Worm (Caenorhabditis elegans) whole organism, L3 larva: ENCODE data around the gene C18D11.9.

Experiments
- R02D3.7 ChIP-seq: fragments of 150-350 bp; optimal IDR thresholded peaks from 2 replicates; lab custom pipeline; 2014; ENCODE audit warnings: missing biosample characterization, missing genetic modification characterization
- ZK546.5 ChIP-seq: sonication (generic microtip); optimal IDR thresholded peaks from 2 replicates; lab custom pipeline; 2017; ENCODE audit warnings: missing biosample characterization, missing genetic modification characterization
- aly-2 ChIP-seq: fragments of 150-350 bp; optimal IDR thresholded peaks from 2 replicates; lab custom pipeline; 2014; ENCODE audit warnings: missing biosample characterization, missing genetic modification characterization
- ama-1 ChIP-seq: fragments of 150-350 bp; optimal IDR thresholded peaks from 2 replicates; lab custom pipeline; 2018
- ceh-16 ChIP-seq: sonication (generic microtip); optimal IDR thresholded peaks from 2 replicates; lab custom pipeline; 2017; ENCODE audit warnings: missing biosample characterization, missing genetic modification characterization
- ceh-28 ChIP-seq: fragments of 150-350 bp; optimal IDR thresholded peaks from 2 replicates; lab custom pipeline; 2014; ENCODE audit warnings: missing biosample characterization, missing genetic modification reagents, missing genetic modification characterization
- ceh-82 ChIP-seq: fragments of 150-350 bp; optimal IDR thresholded peaks from 2 replicates; lab custom pipeline; 2014; ENCODE audit warnings: missing biosample characterization, missing genetic modification characterization
- ceh-9 ChIP-seq: sonication (generic microtip); optimal IDR thresholded peaks from 2 replicates; lab custom pipeline; 2018; ENCODE audit warnings: missing biosample characterization, missing genetic modification characterization
- daf-12 ChIP-seq: fragments of 150-350 bp; optimal IDR thresholded peaks from 2 replicates; lab custom pipeline; 2014; ENCODE audit warnings: missing biosample characterization, missing genetic modification reagents, missing genetic modification characterization
- egl-27 ChIP-seq: sonication (generic microtip); optimal IDR thresholded peaks from 4 replicates; lab custom pipeline; 2017; ENCODE audit warnings: missing biosample characterization, missing genetic modification reagents, missing genetic modification characterization
- egl-5 ChIP-seq: fragments of 150-350 bp; optimal IDR thresholded peaks from 2 replicates; lab custom pipeline; 2017; ENCODE audit warnings: missing biosample characterization, missing genetic modification reagents, missing genetic modification characterization, inconsistent platforms
- elt-1 ChIP-seq: fragments of 150-350 bp; optimal IDR thresholded peaks from 2 replicates; lab custom pipeline; 2014; ENCODE audit warnings: missing biosample characterization, missing genetic modification characterization
- elt-2 ChIP-seq: sonication (generic microtip); optimal IDR thresholded peaks from 2 replicates; lab custom pipeline; 2016; ENCODE audit warnings: missing genetic modification reagents, mild to moderate bottlenecking, missing genetic modification characterization, missing compliant biosample characterization
- elt-3 ChIP-seq, 3 experiments: fragments of 150-350 bp in 1 of 3; sonication (generic microtip) in 2 of 3; optimal IDR thresholded peaks; 2 replicates in 2 of 3; 4 replicates in 1 of 3; lab custom pipeline; 2014 to 2017; ENCODE audit warnings: missing biosample characterization in 3 of 3, missing genetic modification characterization in 3 of 3
- eor-1 ChIP-seq, 2 experiments: fragments of 150-350 bp; optimal IDR thresholded peaks; 2 replicates each; lab custom pipeline; 2014 to 2018; ENCODE audit warnings: missing biosample characterization in 2 of 2, missing genetic modification characterization in 2 of 2
- fkh-10 ChIP-seq: sonication (generic microtip); optimal IDR thresholded peaks from 2 replicates; lab custom pipeline; 2017; ENCODE audit warnings: missing biosample characterization, missing genetic modification reagents, missing genetic modification characterization
- fkh-2 ChIP-seq: fragments of 150-350 bp; optimal IDR thresholded peaks from 2 replicates; lab custom pipeline; 2014; ENCODE audit warnings: missing biosample characterization, missing genetic modification reagents, missing genetic modification characterization
- fos-1 ChIP-seq: fragments of 150-350 bp; optimal IDR thresholded peaks from 2 replicates; lab custom pipeline; 2014; ENCODE audit warnings: missing biosample characterization, missing genetic modification characterization
- hmg-11 ChIP-seq: sonication (generic microtip); optimal IDR thresholded peaks from 2 replicates; lab custom pipeline; 2016; ENCODE audit warnings: missing genetic modification characterization, missing compliant biosample characterization
- jun-1 ChIP-seq: fragments of 150-350 bp; optimal IDR thresholded peaks from 2 replicates; lab custom pipeline; 2014; ENCODE audit warnings: missing biosample characterization, missing genetic modification reagents, missing genetic modification characterization
- lin-15B ChIP-seq: fragments of 150-350 bp; optimal IDR thresholded peaks from 2 replicates; lab custom pipeline; 2014; ENCODE audit warnings: missing biosample characterization, missing genetic modification characterization
- lin-39 ChIP-seq: fragments of 150-350 bp; optimal IDR thresholded peaks from 2 replicates; lab custom pipeline; 2018; ENCODE audit warnings: missing biosample characterization, missing genetic modification reagents, missing genetic modification characterization
- lsy-12 ChIP-seq: sonication (generic microtip); optimal IDR thresholded peaks from 2 replicates; lab custom pipeline; 2016; ENCODE audit warnings: mild to moderate bottlenecking, missing genetic modification characterization, missing compliant biosample characterization
- mdl-1 ChIP-seq: fragments of 150-350 bp; optimal IDR thresholded peaks from 2 replicates; lab custom pipeline; 2014; ENCODE audit warnings: missing biosample characterization, missing genetic modification characterization
- mml-1 ChIP-seq: fragments of 150-350 bp; sonication (generic microtip); optimal IDR thresholded peaks from 3 replicates; lab custom pipeline; 2014; ENCODE audit warnings: missing biosample characterization, missing genetic modification characterization
- nfya-1 ChIP-seq: sonication (generic microtip); optimal IDR thresholded peaks from 2 replicates; lab custom pipeline; 2017; ENCODE audit warnings: missing genetic modification characterization, mild to moderate bottlenecking, missing compliant biosample characterization, antibody characterized with exemption, moderate library complexity; ENCODE audit not compliant: insufficient read depth
- nhr-11 ChIP-seq: fragments of 150-350 bp; optimal IDR thresholded peaks from 2 replicates; lab custom pipeline; 2014; ENCODE audit warnings: missing biosample characterization, missing genetic modification characterization
- nhr-12 ChIP-seq: fragments of 150-350 bp; optimal IDR thresholded peaks from 2 replicates; lab custom pipeline; 2014; ENCODE audit warnings: missing biosample characterization, missing genetic modification characterization
- nhr-237 ChIP-seq: fragments of 150-350 bp; optimal IDR thresholded peaks from 2 replicates; lab custom pipeline; 2014; ENCODE audit warnings: missing biosample characterization, missing genetic modification characterization
- nhr-25 ChIP-seq: sonication (generic microtip); optimal IDR thresholded peaks from 2 replicates; lab custom pipeline; 2017; ENCODE audit warnings: missing biosample characterization, missing genetic modification characterization
- nhr-28 ChIP-seq: fragments of 150-350 bp; optimal IDR thresholded peaks from 2 replicates; lab custom pipeline; 2014; ENCODE audit warnings: missing biosample characterization, missing genetic modification characterization
- nhr-43 ChIP-seq: sonication (generic microtip); optimal IDR thresholded peaks from 2 replicates; lab custom pipeline; 2016; ENCODE audit warnings: mild to moderate bottlenecking, missing genetic modification characterization, missing compliant biosample characterization; ENCODE audit not compliant: poor library complexity, severe bottlenecking
- nhr-67 ChIP-seq: fragments of 150-350 bp; optimal IDR thresholded peaks from 2 replicates; lab custom pipeline; 2014; ENCODE audit warnings: missing biosample characterization, missing genetic modification characterization
- nhr-76 ChIP-seq: fragments of 150-350 bp; sonication (generic microtip); optimal IDR thresholded peaks from 5 replicates; lab custom pipeline; 2014; ENCODE audit warnings: missing biosample characterization, missing genetic modification characterization
- nhr-77 ChIP-seq: fragments of 150-350 bp; optimal IDR thresholded peaks from 2 replicates; lab custom pipeline; 2014; ENCODE audit warnings: missing biosample characterization, missing genetic modification characterization
- pha-4 ChIP-seq: fragments of 150-350 bp; optimal IDR thresholded peaks from 2 replicates; lab custom pipeline; 2014; ENCODE audit warnings: missing biosample characterization, missing genetic modification reagents, missing genetic modification characterization
- pqm-1 ChIP-seq: fragments of 150-350 bp; optimal IDR thresholded peaks from 2 replicates; lab custom pipeline; 2017; ENCODE audit warnings: missing biosample characterization, missing genetic modification characterization, inconsistent platforms
- sea-2 ChIP-seq: fragments of 150-350 bp; sonication (generic microtip); optimal IDR thresholded peaks from 4 replicates; lab custom pipeline; 2014; ENCODE audit warnings: missing biosample characterization, missing genetic modification reagents, missing genetic modification characterization
- skn-1 ChIP-seq: fragments of 150-350 bp; optimal IDR thresholded peaks from 2 replicates; lab custom pipeline; 2014; ENCODE audit warnings: missing biosample characterization, missing genetic modification characterization
- snpc-4 ChIP-seq: fragments of 150-350 bp; optimal IDR thresholded peaks from 2 replicates; lab custom pipeline; 2014; ENCODE audit warnings: missing biosample characterization, missing genetic modification characterization
- tbx-2 ChIP-seq: sonication (generic microtip); optimal IDR thresholded peaks from 2 replicates; lab custom pipeline; 2016; ENCODE audit warnings: mild to moderate bottlenecking, missing genetic modification characterization, missing compliant biosample characterization
- unc-39 ChIP-seq: sonication (generic microtip); optimal IDR thresholded peaks from 4 replicates; lab custom pipeline; 2017; ENCODE audit warnings: missing biosample characterization, missing genetic modification characterization
- unc-62 ChIP-seq: fragments of 150-350 bp; sonication (generic microtip); optimal IDR thresholded peaks from 4 replicates; lab custom pipeline; 2014; ENCODE audit warnings: missing biosample characterization, missing genetic modification reagents, missing genetic modification characterization
- zag-1 ChIP-seq: fragments of 150-350 bp; optimal IDR thresholded peaks from 2 replicates; lab custom pipeline; 2014; ENCODE audit warnings: missing biosample characterization, missing genetic modification characterization
- ztf-11 ChIP-seq: fragments of 150-350 bp; optimal IDR thresholded peaks from 2 replicates; lab custom pipeline; 2014; ENCODE audit warnings: missing biosample characterization, missing genetic modification characterization
- ztf-4 ChIP-seq: fragments of 150-350 bp; optimal IDR thresholded peaks from 2 replicates; lab custom pipeline; 2014; ENCODE audit warnings: missing biosample characterization, missing genetic modification characterization

C18D11.9 gene

DNA sequence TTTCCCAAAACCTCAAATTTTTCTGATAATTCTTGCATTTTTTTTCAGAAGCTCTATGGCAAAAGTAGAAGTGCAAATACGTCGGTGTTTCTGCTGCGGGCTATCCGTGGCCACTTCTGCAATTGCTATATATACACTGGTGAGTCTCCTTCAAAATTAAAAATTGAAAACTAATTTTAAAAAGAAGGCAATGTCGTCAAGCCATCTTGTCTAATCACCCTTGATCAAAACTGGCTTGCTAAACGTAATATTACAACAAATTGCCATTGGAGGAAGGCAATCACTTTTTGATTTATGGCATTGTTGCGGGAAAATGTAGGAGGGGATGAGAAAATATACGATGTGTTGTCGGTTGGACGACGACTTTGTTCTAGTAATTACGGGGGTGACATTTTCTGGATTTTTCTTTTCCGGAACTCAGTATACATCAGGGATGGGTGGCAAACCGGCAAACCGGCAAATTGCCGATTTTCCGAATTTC lies 7.6 kb downstream of the C18D11.9 start, which contains the start of gene C18D11.1:
TSS of gene C18D11.1 (plus strand) at position 51 of the 481 bp plus-strand sequence.
- TF ChIP-seq nhr-25 (tag; lab: Kevin White, UChicago) (peak; percentile 67), zag-1 (tag; lab: Kevin White, UChicago) (no peak)

DNA sequence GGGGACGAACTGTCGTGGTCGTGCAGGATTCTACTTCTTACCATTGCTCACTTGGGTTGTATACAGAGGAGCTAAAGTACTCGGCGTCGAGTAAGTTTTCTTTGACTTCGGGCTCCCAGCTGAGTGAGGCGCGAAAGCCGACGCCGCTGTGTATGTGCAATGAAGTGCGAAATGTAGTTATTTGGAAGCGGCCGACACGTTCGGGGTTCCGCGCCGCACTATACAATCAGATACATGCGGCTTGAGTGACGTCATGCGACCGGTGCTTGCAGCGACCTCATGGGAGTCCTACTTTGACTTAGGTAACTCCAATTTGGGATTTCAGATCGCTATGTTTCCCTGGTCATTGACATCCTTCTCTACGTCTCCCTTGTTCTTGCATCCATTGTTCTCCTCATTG lies 8.9 kb downstream of the C18D11.9 start:
- no peak for TF ChIP-seq nhr-12 (tag; lab: Kevin White, UChicago)
- peak; percentile 61 for TF ChIP-seq snpc-4 (tag; lab: Kevin White, UChicago)

DNA sequence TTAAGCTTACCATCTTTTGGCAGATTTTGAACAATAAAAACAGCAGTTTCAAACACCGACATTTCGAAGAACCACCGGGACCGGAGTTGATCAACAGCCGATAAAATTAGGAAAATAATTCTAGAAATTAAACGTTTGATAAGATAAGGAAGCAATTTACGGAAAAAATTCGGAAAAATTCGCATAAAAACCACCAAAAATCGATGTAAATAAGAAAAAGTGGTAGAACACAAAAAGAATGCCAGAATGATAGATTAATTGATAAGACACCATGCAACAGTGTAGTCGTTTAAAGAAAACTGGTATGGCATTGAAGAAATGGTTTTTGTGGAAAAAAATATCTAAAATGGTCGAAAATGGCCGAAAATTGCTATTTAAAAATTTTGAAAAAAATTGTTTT lies 13.5 kb downstream of the C18D11.9 start, which contains the start of gene maa-1:
TSS of gene maa-1 (minus strand) at position 120 of the 400 bp plus-strand sequence.
- TF ChIP-seq lin-15B (tag; lab: Kevin White, UChicago) = no peak
- no peak for TF ChIP-seq elt-1 (tag; lab: Kevin White, UChicago)
- TF ChIP-seq lsy-12 (tag; lab: Kevin White, UChicago) = no peak
- peak; percentile 89 for TF ChIP-seq elt-2 (tag; lab: Kevin White, UChicago)
- peak; percentile 78 for TF ChIP-seq pqm-1
- TF ChIP-seq mml-1 = no peak
- TF ChIP-seq ceh-28 (tag; lab: Kevin White, UChicago) = peak; percentile 7
- TF ChIP-seq egl-5 = no peak
- no peak for TF ChIP-seq aly-2 (tag; lab: Kevin White, UChicago)
- TF ChIP-seq mdl-1 = no peak
- peak; percentile 68 for TF ChIP-seq pha-4 (tag; lab: Kevin White, UChicago)
- TF ChIP-seq, all 47 proteins: peak for 4

DNA sequence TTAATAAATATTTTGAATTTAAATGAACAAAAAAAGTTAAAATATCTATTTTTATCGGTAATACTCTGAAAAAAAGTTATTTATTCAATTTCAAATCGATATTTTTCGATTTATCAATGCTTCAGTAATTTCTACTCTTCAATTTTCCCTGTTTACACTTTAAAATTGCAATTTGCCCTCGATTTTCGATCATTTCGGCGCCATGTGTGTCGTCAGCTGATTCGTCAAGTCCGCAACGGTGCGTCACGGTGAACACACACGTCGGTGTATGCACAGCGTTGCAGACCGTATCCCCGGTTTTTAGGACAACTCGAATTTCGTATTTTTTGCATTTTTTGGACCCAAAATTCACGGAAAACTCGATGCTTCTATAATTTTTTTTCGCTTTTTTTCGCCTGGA lies 14.3 kb downstream of the C18D11.9 start, which contains the start of gene C18D11.3:
TSS of gene C18D11.3 (plus strand) at position 189 of the 400 bp plus-strand sequence.
- TF ChIP-seq fos-1 (tag; lab: Kevin White, UChicago) = no peak
- peak; percentile 15 for TF ChIP-seq elt-1 (tag; lab: Kevin White, UChicago)
- TF ChIP-seq ceh-82 (tag; lab: Kevin White, UChicago) = no peak
- peak; percentile 66 for TF ChIP-seq skn-1 (tag; lab: Kevin White, UChicago)
- no peak for TF ChIP-seq ceh-9 (tag; lab: Kevin White, UChicago)
- TF ChIP-seq nhr-67 (tag; lab: Kevin White, UChicago) = no peak
- no peak for TF ChIP-seq nhr-28 (tag; lab: Kevin White, UChicago)
- peak; percentile 50 for TF ChIP-seq ceh-28 (tag; lab: Kevin White, UChicago)
- no peak for TF ChIP-seq ztf-4 (tag; lab: Kevin White, UChicago)
- TF ChIP-seq tbx-2 (tag; lab: Kevin White, UChicago) = peak; percentile 17
- peak; percentile 97 for TF ChIP-seq nfya-1 (tag; lab: Kevin White, UChicago)
- TF ChIP-seq mml-1 = no peak
- TF ChIP-seq eor-1 (tag; optimal IDR thresholded peaks at IDR 0.05; lab: Kevin White, UChicago) = no peak
- peak; percentile 86 for TF ChIP-seq elt-2 (tag; lab: Kevin White, UChicago)
- TF ChIP-seq jun-1 (tag; lab: Kevin White, UChicago) = peak; percentile 66
- TF ChIP-seq ceh-16 (tag; lab: Kevin White, UChicago) = no peak
- TF ChIP-seq nhr-237 = no peak
- peak; percentile 93 for TF ChIP-seq nhr-25 (tag; lab: Kevin White, UChicago)
- TF ChIP-seq ama-1 (lab: Kevin White, UChicago) = peak; percentile 1
- no peak for TF ChIP-seq unc-39
- TF ChIP-seq hmg-11 = peak; percentile 67
- TF ChIP-seq sea-2 (GFP tag; lab: Kevin White, UChicago) = peak; percentile 49
- TF ChIP-seq mdl-1 = no peak
- TF ChIP-seq nhr-76 (tag; lab: Kevin White, UChicago) = no peak
- TF ChIP-seq lin-15B (tag; lab: Kevin White, UChicago) = peak; percentile 92
- TF ChIP-seq egl-27 (tag; lab: Kevin White, UChicago) = no peak
- TF ChIP-seq lin-39 (tag; lab: Kevin White, UChicago) = peak; percentile 92
- TF ChIP-seq nhr-11 (tag; lab: Kevin White, UChicago) = no peak
- TF ChIP-seq zag-1 (tag; lab: Kevin White, UChicago) = no peak
- no peak for TF ChIP-seq ztf-11 (tag; lab: Kevin White, UChicago)
- TF ChIP-seq ZK546.5 = no peak
- peak; percentile 89 for TF ChIP-seq snpc-4 (tag; lab: Kevin White, UChicago)
- peak; percentile 98 for TF ChIP-seq pha-4 (tag; lab: Kevin White, UChicago)
- peak; percentile 37 for TF ChIP-seq nhr-43 (tag; lab: Kevin White, UChicago)
- TF ChIP-seq unc-62 (GFP tag; lab: Kevin White, UChicago) = no peak
- TF ChIP-seq fkh-2 (tag; lab: Kevin White, UChicago) = no peak
- TF ChIP-seq nhr-77 (tag; lab: Kevin White, UChicago) = no peak
- no peak for TF ChIP-seq nhr-12 (tag; lab: Kevin White, UChicago)
- TF ChIP-seq R02D3.7 (tag; lab: Kevin White, UChicago) = no peak
- TF ChIP-seq lsy-12 (tag; lab: Kevin White, UChicago) = peak; percentile 48
- peak; percentile 90 for TF ChIP-seq egl-5
- TF ChIP-seq fkh-10 (GFP tag; lab: Kevin White, UChicago) = no peak
- TF ChIP-seq elt-3 (tag; optimal IDR thresholded peaks at IDR 0.05; lab: Kevin White, UChicago) = no peak
- peak; percentile 46 for TF ChIP-seq pqm-1
- no peak for TF ChIP-seq daf-12 (tag; lab: Kevin White, UChicago)
